Worm (Caenorhabditis elegans): ENCODE data around the gene srbc-63.

DNA sequence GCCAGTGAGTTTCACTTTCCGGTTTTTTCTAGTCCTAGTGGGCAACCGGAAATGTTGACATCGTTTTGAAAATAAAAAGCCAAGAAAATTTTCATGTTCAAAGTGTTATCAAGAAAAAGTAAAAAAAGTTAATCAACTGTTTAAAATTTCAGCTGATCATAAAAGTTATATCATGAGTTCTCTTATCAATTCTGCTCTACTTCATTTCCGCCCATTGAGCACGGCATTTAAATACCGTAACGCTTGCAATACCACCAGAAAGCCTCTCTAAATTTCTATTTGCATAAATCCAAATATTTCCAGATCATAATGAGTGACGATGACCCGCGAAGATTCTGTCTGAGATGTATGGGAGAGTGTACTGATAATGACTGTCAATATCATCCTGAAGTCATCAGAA is 32.1 kb upstream of the srbc-63 start, which contains the start of gene T26H5.9:
- no peak for TF ChIP-seq drap-1 (GFP tag; optimal IDR thresholded peaks at IDR 0.05)
- no peak for TF ChIP-seq elt-3 (tag; optimal IDR thresholded peaks at IDR 0.05)
- TF ChIP-seq lsy-2 (tag; optimal IDR thresholded peaks at IDR 0.05), result no peak
- no peak for TF ChIP-seq blmp-1 (tag; optimal IDR thresholded peaks at IDR 0.05)
- TF ChIP-seq nhr-237 (tag; optimal IDR thresholded peaks at IDR 0.05), result no peak
- TF ChIP-seq cnd-1 (tag; optimal IDR thresholded peaks at IDR 0.05), result no peak
- TF ChIP-seq ztf-11 (tag; optimal IDR thresholded peaks at IDR 0.05), result no peak
- no peak for TF ChIP-seq snpc-4 (tag; optimal IDR thresholded peaks at IDR 0.05)
- TF ChIP-seq unc-39 (tag; optimal IDR thresholded peaks at IDR 0.05), result no peak
- TF ChIP-seq nhr-2 (tag; optimal IDR thresholded peaks at IDR 0.05), result no peak
- TF ChIP-seq nhr-76 (tag; optimal IDR thresholded peaks at IDR 0.05), result no peak
- no peak for TF ChIP-seq sptf-1 (tag; optimal IDR thresholded peaks at IDR 0.05)
